Worm (Caenorhabditis elegans): Measurements from ENCODE around the gene F41G3.10.

F41G3.10 gene

ce11 chrII:6776418-6777034 lies 27.2 kb upstream of the F41G3.10 start, which contains the start of gene ssup-72 (continued):
- TF ChIP-seq hlh-4 (tag; optimal IDR thresholded peaks at IDR 0.05) (no peak), efl-1 (optimal IDR thresholded peaks at IDR 0.05) (peak; percentile 27 to 87), efl-1 (GFP tag; optimal IDR thresholded peaks at IDR 0.05 in 1 of 2) (peak; percentile 87 to 98), elt-2 (tag; optimal IDR thresholded peaks at IDR 0.05) (peak; percentile 35), aly-2 (tag; optimal IDR thresholded peaks at IDR 0.05) (peak; percentile 4), ceh-90 (tag; optimal IDR thresholded peaks at IDR 0.05) (peak; percentile 86), zip-4 (GFP tag; optimal IDR thresholded peaks at IDR 0.05) (no peak), lin-35 (GFP tag; optimal IDR thresholded peaks at IDR 0.05) (peak; percentile 84 to 91), isw-1 (GFP tag; IDR thresholded peaks at IDR 0.05) (peak; percentile 50), nhr-12 (tag; optimal IDR thresholded peaks at IDR 0.05) (no peak), unc-30 (tag; optimal IDR thresholded peaks at IDR 0.05) (no peak), C16A3.4 (tag; optimal IDR thresholded peaks at IDR 0.05) (peak; percentile 62), tbx-2 (tag; optimal IDR thresholded peaks at IDR 0.05) (peak; percentile 84), ces-1 (GFP tag; optimal IDR thresholded peaks at IDR 0.05) (no peak), dsc-1 (tag; optimal IDR thresholded peaks at IDR 0.05) (peak; percentile 81), nhr-90 (tag; optimal IDR thresholded peaks at IDR 0.05; ENCODE audit: poor library complexity) (peak; percentile 87), ztf-11 (tag; optimal IDR thresholded peaks at IDR 0.05) (peak in 1 of 2 experiments; percentile 88), ceh-82 (tag; optimal IDR thresholded peaks at IDR 0.05) (peak; percentile 18 to 61 (median 24)), unc-130 (tag; optimal IDR thresholded peaks at IDR 0.05) (peak; percentile 76), snu-23 (GFP tag; optimal IDR thresholded peaks at IDR 0.05) (peak; percentile 84), snpc-4 (tag; optimal IDR thresholded peaks at IDR 0.05) (peak; percentile 41), nhr-84 (tag; optimal IDR thresholded peaks at IDR 0.05) (no peak), nhr-20 (tag; optimal IDR thresholded peaks at IDR 0.05) (peak; percentile 83), unc-86 (tag; optimal IDR thresholded peaks at IDR 0.05) (peak; percentile 77), fkh-4 (tag; optimal IDR thresholded peaks at IDR 0.05; ENCODE audit: borderline replicate concordance) (peak; percentile 86), lin-39 (tag; optimal IDR thresholded peaks at IDR 0.05) (no peak), Y116A8C.19 (tag; optimal IDR thresholded peaks at IDR 0.05; ENCODE audit: borderline replicate concordance) (peak; percentile 67), ama-1 (optimal IDR thresholded peaks at IDR 0.05) (no peak), egl-13 (tag; optimal IDR thresholded peaks at IDR 0.05) (peak; percentile 86), grh-1 (GFP tag; IDR thresholded peaks at IDR 0.05) (peak; percentile 51; the same call in 1 of the 2 replicates), aha-1 (tag; optimal IDR thresholded peaks at IDR 0.05) (no peak), nhr-11 (tag; optimal IDR thresholded peaks at IDR 0.05) (no peak), F16B12.6 (tag; optimal IDR thresholded peaks at IDR 0.05) (no peak), blmp-1 (tag; optimal IDR thresholded peaks at IDR 0.05) (peak; percentile 25), mef-2 (tag; optimal IDR thresholded peaks at IDR 0.05) (no peak), lin-13 (GFP tag; optimal IDR thresholded peaks at IDR 0.05) (peak; percentile 52), nhr-85 (tag) (peak; percentile 92), ets-5 (GFP tag; IDR thresholded peaks at IDR 0.05) (no peak), mdl-1 (tag; optimal IDR thresholded peaks at IDR 0.05) (peak in 1 of 2 experiments; percentile 29), lir-3 (tag; optimal IDR thresholded peaks at IDR 0.05; ENCODE audit: poor library complexity) (peak; percentile 94), nhr-19 (GFP tag; conservative IDR thresholded peaks at IDR 0.05) (peak; percentile 79), C34B4.2 (tag; optimal IDR thresholded peaks at IDR 0.05) (no peak), zag-1 (tag; optimal IDR thresholded peaks at IDR 0.05) (no peak), sup-37 (GFP tag; optimal IDR thresholded peaks at IDR 0.05) (peak; percentile 45), egl-27 (tag; optimal IDR thresholded peaks at IDR 0.05) (no peak), fkh-8 (tag; optimal IDR thresholded peaks at IDR 0.05) (peak; percentile 74), fos-1 (tag; optimal IDR thresholded peaks at IDR 0.05) (no peak), hlh-17 (GFP tag; optimal IDR thresholded peaks at IDR 0.05; ENCODE audit: borderline replicate concordance) (no peak), hpl-2 (GFP tag; optimal IDR thresholded peaks at IDR 0.05) (no peak), ztf-4 (tag; optimal IDR thresholded peaks at IDR 0.05) (peak; percentile 60), swsn-7 (tag; optimal IDR thresholded peaks at IDR 0.05) (peak; percentile 80), rnt-1 (tag; optimal IDR thresholded peaks at IDR 0.05) (peak; percentile 96), efl-3 (GFP tag; optimal IDR thresholded peaks at IDR 0.05) (peak; percentile 6)

Data from whole organism, L1 larva.